Fruit fly (Drosophila melanogaster): Measurements from ENCODE around the gene CG8837.

The CG8837 gene

dm6 chr2L:3298065-3298469, 22.0 kb upstream of the CG8837 start:
- TF ChIP-seq Blimp-1 (GFP tag; optimal IDR thresholded peaks at IDR 0.05) (no peak), CG6808 (GFP tag; optimal IDR thresholded peaks at IDR 0.05) (no peak), spab (GFP tag; optimal IDR thresholded peaks at IDR 0.05) (no peak), vri (GFP tag; optimal IDR thresholded peaks at IDR 0.05) (peak; percentile 59), CG7368 (GFP tag; optimal IDR thresholded peaks at IDR 0.05) (no peak), CG3919 (GFP tag; optimal IDR thresholded peaks at IDR 0.05) (no peak), CG10631 (GFP tag; optimal IDR thresholded peaks at IDR 0.05) (no peak), fd85E (GFP tag; optimal IDR thresholded peaks at IDR 0.05) (no peak), Ets96B (tag; optimal IDR thresholded peaks at IDR 0.05) (no peak), Lpt (GFP tag; optimal IDR thresholded peaks at IDR 0.05) (no peak), Sox15 (GFP tag; optimal IDR thresholded peaks at IDR 0.05) (no peak), svp (GFP tag) (peak; percentile 59), net (GFP tag; optimal IDR thresholded peaks at IDR 0.05) (no peak), eg (GFP tag; IDR thresholded peaks at IDR 0.05) (no peak), Smox (GFP tag; optimal IDR thresholded peaks at IDR 0.05) (no peak)

- TF ChIP-seq esn (GFP tag; optimal IDR thresholded peaks at IDR 0.05) (no peak), Lpt (GFP tag; optimal IDR thresholded peaks at IDR 0.05) (no peak), CG6792 (GFP tag; optimal IDR thresholded peaks at IDR 0.05) (no peak), salr (GFP tag; optimal IDR thresholded peaks at IDR 0.05) (no peak), CG6276 (GFP tag; optimal IDR thresholded peaks at IDR 0.05) (no peak), Ets21C (GFP tag; optimal IDR thresholded peaks at IDR 0.05) (no peak), Eip93F (GFP tag; optimal IDR thresholded peaks at IDR 0.05) (no peak), Eip75B (GFP tag; optimal IDR thresholded peaks at IDR 0.05) (no peak), CG1621 (tag; optimal IDR thresholded peaks at IDR 0.05) (no peak), CG9139 (GFP tag; optimal IDR thresholded peaks at IDR 0.05) (no peak), CG4318 (GFP tag; optimal IDR thresholded peaks at IDR 0.05) (no peak), eg (GFP tag; IDR thresholded peaks at IDR 0.05) (no peak), Sox102F (GFP tag; optimal IDR thresholded peaks at IDR 0.05) (no peak), OdsH (GFP tag; optimal IDR thresholded peaks at IDR 0.05) (no peak), CG10631 (GFP tag; optimal IDR thresholded peaks at IDR 0.05) (no peak), dsx (GFP tag; optimal IDR thresholded peaks at IDR 0.05; ENCODE audit: poor library complexity, severe bottlenecking) (no peak), Smox (GFP tag; optimal IDR thresholded peaks at IDR 0.05) (no peak), Met (GFP tag; optimal IDR thresholded peaks at IDR 0.05) (no peak)
Observed at dm6 chr2L:3299142-3299541, 20.9 kb upstream of the CG8837 start.

dm6 chr2L:3299803-3300202, 20.2 kb upstream of the CG8837 start:
- TF ChIP-seq dsx (GFP tag; optimal IDR thresholded peaks at IDR 0.05; ENCODE audit: poor library complexity, severe bottlenecking) = no peak
- TF ChIP-seq Eip78C (GFP tag) = peak; percentile 62
- no peak for TF ChIP-seq achi (GFP tag; optimal IDR thresholded peaks at IDR 0.05)
- TF ChIP-seq lz (GFP tag; optimal IDR thresholded peaks at IDR 0.05) = no peak
- TF ChIP-seq Gug (GFP tag; IDR thresholded peaks at IDR 0.05) = no peak
- TF ChIP-seq CG6854 (GFP tag; optimal IDR thresholded peaks at IDR 0.05) = no peak
- TF ChIP-seq Eip75B (GFP tag; optimal IDR thresholded peaks at IDR 0.05) = no peak
- TF ChIP-seq CG6163 (GFP tag; IDR thresholded peaks at IDR 0.05) = 0 out of 3 replicates have a peak, but pooled peaks have one; percentile 33
- peak; percentile 31 to 54 for TF ChIP-seq ss (GFP tag; optimal IDR thresholded peaks at IDR 0.05)
- TF ChIP-seq Ets96B (tag; optimal IDR thresholded peaks at IDR 0.05) = peak; percentile 15
- TF ChIP-seq CG7368 (GFP tag; optimal IDR thresholded peaks at IDR 0.05) = no peak
- TF ChIP-seq eg (GFP tag; IDR thresholded peaks at IDR 0.05) = no peak
- TF ChIP-seq Blimp-1 (GFP tag; optimal IDR thresholded peaks at IDR 0.05) = no peak
- TF ChIP-seq fkh (GFP tag; optimal IDR thresholded peaks at IDR 0.05) = peak; percentile 22
- TF ChIP-seq Smox (GFP tag; optimal IDR thresholded peaks at IDR 0.05) = no peak
- TF ChIP-seq acj6 (GFP tag; optimal IDR thresholded peaks at IDR 0.05) = peak; percentile 19
- TF ChIP-seq Met (GFP tag; optimal IDR thresholded peaks at IDR 0.05) = no peak
- TF ChIP-seq vri (GFP tag; optimal IDR thresholded peaks at IDR 0.05) = no peak
- TF ChIP-seq Sox14 (GFP tag; optimal IDR thresholded peaks at IDR 0.05) = peak; percentile 34
- TF ChIP-seq Hr4 (GFP tag; optimal IDR thresholded peaks at IDR 0.05) = peak; percentile 13
- peak; percentile 35 for TF ChIP-seq CG6276 (GFP tag; optimal IDR thresholded peaks at IDR 0.05)
- TF ChIP-seq Hr38 (GFP tag; optimal IDR thresholded peaks at IDR 0.05) = no peak
- TF ChIP-seq CG3032 (tag; optimal IDR thresholded peaks at IDR 0.05) = no peak
- TF ChIP-seq cyc (GFP tag; optimal IDR thresholded peaks at IDR 0.05) = no peak
- TF ChIP-seq net (GFP tag; optimal IDR thresholded peaks at IDR 0.05) = peak; percentile 22
- TF ChIP-seq fd85E (GFP tag; optimal IDR thresholded peaks at IDR 0.05) = no peak
- no peak for TF ChIP-seq CG16779 (tag; optimal IDR thresholded peaks at IDR 0.05)
- TF ChIP-seq CG15336 (GFP tag; IDR thresholded peaks at IDR 0.05) = no peak
- TF ChIP-seq topi (GFP tag; optimal IDR thresholded peaks at IDR 0.05) = no peak
- no peak for TF ChIP-seq CG11902 (GFP tag; optimal IDR thresholded peaks at IDR 0.05)
- no peak for TF ChIP-seq svp (GFP tag)
- TF ChIP-seq Lpt (GFP tag; optimal IDR thresholded peaks at IDR 0.05) = peak; percentile 30

All from whole organism, prepupa.